Worm (Caenorhabditis elegans) whole organism, mixed stage, embryonic: ENCODE measurements around the gene osta-3.
A peak's percentile ranks its signal among the peaks of the same experiment; 100 is the strongest.

ENCODE experiments used
- M03D4.4 ChIP-seq: sonication (generic microtip); optimal IDR thresholded peaks from 2 replicates; lab custom pipeline; 2017; ENCODE audit warnings: mild to moderate bottlenecking, missing genetic modification characterization, missing compliant biosample characterization
- bed-3 ChIP-seq: fragments of 200-800 bp; sonication (Bioruptor generic); optimal IDR thresholded peaks from 3 replicates; lab custom pipeline; 2018; ENCODE audit warnings: mild to moderate bottlenecking, missing genetic modification characterization, moderate library complexity, missing compliant biosample characterization
- blmp-1 ChIP-seq: fragments of 150-350 bp; optimal IDR thresholded peaks from 2 replicates; lab custom pipeline; 2014; ENCODE audit warnings: missing biosample characterization, missing genetic modification characterization
- ceh-39 ChIP-seq: fragments of 150-350 bp; optimal IDR thresholded peaks from 2 replicates; lab custom pipeline; 2014; ENCODE audit warnings: missing biosample characterization, missing genetic modification characterization
- ceh-43 ChIP-seq: fragments of 200-800 bp; sonication (Bioruptor generic); optimal IDR thresholded peaks from 2 replicates; lab custom pipeline; 2018; ENCODE audit warnings: mild to moderate bottlenecking, missing genetic modification characterization, moderate library complexity, missing compliant biosample characterization
- ceh-83 ChIP-seq: fragments of 200-800 bp; sonication (Bioruptor generic); optimal IDR thresholded peaks from 2 replicates; lab custom pipeline; 2018; ENCODE audit warnings: mild to moderate bottlenecking, missing genetic modification characterization, missing compliant biosample characterization
- ces-1 ChIP-seq: fragments of 150-350 bp; optimal IDR thresholded peaks from 2 replicates; lab custom pipeline; 2014; ENCODE audit warnings: missing biosample characterization, missing genetic modification reagents, missing genetic modification characterization
- cnd-1 ChIP-seq: fragments of 200-800 bp; sonication (Bioruptor generic); optimal IDR thresholded peaks from 2 replicates; lab custom pipeline; 2018; ENCODE audit warnings: mild to moderate bottlenecking, missing genetic modification characterization, missing compliant biosample characterization
- drap-1 ChIP-seq: fragments of 200-800 bp; sonication (Bioruptor generic); optimal IDR thresholded peaks from 3 replicates; lab custom pipeline; 2018; ENCODE audit warnings: mild to moderate bottlenecking, missing genetic modification characterization, missing compliant biosample characterization
- elt-1 ChIP-seq: sonication (generic microtip); optimal IDR thresholded peaks from 2 replicates; lab custom pipeline; 2017; ENCODE audit warnings: missing genetic modification characterization, mild to moderate bottlenecking, missing compliant biosample characterization, antibody characterized with exemption, moderate library complexity, borderline replicate concordance; ENCODE audit not compliant: insufficient read depth
- elt-3 ChIP-seq: fragments of 150-350 bp; optimal IDR thresholded peaks from 2 replicates; lab custom pipeline; 2014; ENCODE audit warnings: missing biosample characterization, missing genetic modification characterization
- flh-1 ChIP-seq: fragments of 200-800 bp; sonication (Bioruptor generic); optimal IDR thresholded peaks from 2 replicates; lab custom pipeline; 2018; ENCODE audit warnings: mild to moderate bottlenecking, missing genetic modification characterization, moderate library complexity, missing compliant biosample characterization
- ham-2 ChIP-seq: fragments of 200-800 bp; sonication (Bioruptor generic); optimal IDR thresholded peaks from 2 replicates; lab custom pipeline; 2018; ENCODE audit warnings: mild to moderate bottlenecking, missing genetic modification characterization, missing compliant biosample characterization
- hlh-1 ChIP-seq: fragments of 150-350 bp; optimal IDR thresholded peaks from 2 replicates; lab custom pipeline; 2014; ENCODE audit warnings: missing biosample characterization, missing genetic modification reagents, missing genetic modification characterization
- lin-13 ChIP-seq: fragments of 150-350 bp; optimal IDR thresholded peaks from 2 replicates; lab custom pipeline; 2014; ENCODE audit warnings: missing biosample characterization, missing genetic modification characterization
- lin-32 ChIP-seq: fragments of 200-800 bp; sonication (Bioruptor generic); optimal IDR thresholded peaks from 2 replicates; lab custom pipeline; 2018; ENCODE audit warnings: mild to moderate bottlenecking, missing genetic modification characterization, missing compliant biosample characterization
- lsy-2 ChIP-seq: fragments of 150-350 bp; optimal IDR thresholded peaks from 2 replicates; lab custom pipeline; 2014; ENCODE audit warnings: missing biosample characterization, missing genetic modification characterization
- mab-5 ChIP-seq: fragments of 150-350 bp; optimal IDR thresholded peaks from 2 replicates; lab custom pipeline; 2014; ENCODE audit warnings: missing biosample characterization, missing genetic modification characterization
- mep-1 ChIP-seq: fragments of 150-350 bp; optimal IDR thresholded peaks from 2 replicates; lab custom pipeline; 2017; ENCODE audit warnings: missing biosample characterization, missing genetic modification reagents, missing genetic modification characterization, inconsistent platforms
- mls-2 ChIP-seq: sonication (generic microtip); optimal IDR thresholded peaks from 2 replicates; lab custom pipeline; 2016; ENCODE audit warnings: mild to moderate bottlenecking, missing genetic modification characterization, moderate library complexity, missing compliant biosample characterization
- nhr-12 ChIP-seq: fragments of 150-350 bp; optimal IDR thresholded peaks from 2 replicates; lab custom pipeline; 2014; ENCODE audit warnings: missing biosample characterization, missing genetic modification characterization
- nhr-2 ChIP-seq: fragments of 150-350 bp; optimal IDR thresholded peaks from 2 replicates; lab custom pipeline; 2014; ENCODE audit warnings: missing biosample characterization, missing genetic modification characterization
- nhr-237 ChIP-seq: fragments of 150-350 bp; optimal IDR thresholded peaks from 2 replicates; lab custom pipeline; 2014; ENCODE audit warnings: missing biosample characterization, missing genetic modification characterization
- nhr-28 ChIP-seq: fragments of 150-350 bp; optimal IDR thresholded peaks from 2 replicates; lab custom pipeline; 2014; ENCODE audit warnings: missing biosample characterization, missing genetic modification characterization
- nhr-76 ChIP-seq: sonication (generic microtip); optimal IDR thresholded peaks from 2 replicates; lab custom pipeline; 2017; ENCODE audit warnings: missing biosample characterization, missing genetic modification characterization
- pha-4 ChIP-seq: fragments of 150-350 bp; optimal IDR thresholded peaks from 2 replicates; lab custom pipeline; 2018; ENCODE audit warnings: missing biosample characterization, missing genetic modification reagents, missing genetic modification characterization
- snpc-4 ChIP-seq: fragments of 150-350 bp; optimal IDR thresholded peaks from 2 replicates; lab custom pipeline; 2014; ENCODE audit warnings: missing biosample characterization, missing genetic modification characterization
- sptf-1 ChIP-seq: sonication (generic microtip); optimal IDR thresholded peaks from 2 replicates; lab custom pipeline; 2017; ENCODE audit warnings: mild to moderate bottlenecking, missing genetic modification characterization, moderate library complexity, missing compliant biosample characterization
- tbx-8 ChIP-seq: fragments of 200-800 bp; sonication (Bioruptor generic); optimal IDR thresholded peaks from 2 replicates; lab custom pipeline; 2018; ENCODE audit warnings: mild to moderate bottlenecking, missing genetic modification characterization, moderate library complexity, missing compliant biosample characterization
- unc-120 ChIP-seq: sonication (generic microtip); optimal IDR thresholded peaks from 2 replicates; lab custom pipeline; 2017; ENCODE audit warnings: missing genetic modification characterization, missing compliant biosample characterization; ENCODE audit not compliant: poor library complexity, severe bottlenecking
- unc-39 ChIP-seq: fragments of 150-350 bp; optimal IDR thresholded peaks from 2 replicates; lab custom pipeline; 2014; ENCODE audit warnings: missing biosample characterization, missing genetic modification characterization
- unc-62 ChIP-seq: fragments of 150-350 bp; optimal IDR thresholded peaks from 2 replicates; lab custom pipeline; 2014; ENCODE audit warnings: missing biosample characterization, missing genetic modification reagents, missing genetic modification characterization
- zip-8 ChIP-seq: fragments of 150-350 bp; optimal IDR thresholded peaks from 2 replicates; lab custom pipeline; 2014; ENCODE audit warnings: missing biosample characterization, missing genetic modification characterization
- ztf-11 ChIP-seq: fragments of 150-350 bp; optimal IDR thresholded peaks from 2 replicates; lab custom pipeline; 2014; ENCODE audit warnings: missing biosample characterization, missing genetic modification characterization

The osta-3 gene

ce11 chrII:14810609-14811008, 1.7 kb upstream of the osta-3 start:
- TF ChIP-seq ceh-43 (GFP tag; lab: Kevin White, UChicago) (no peak), ces-1 (GFP tag; lab: Kevin White, UChicago) (peak; percentile 26), zip-8 (tag; lab: Kevin White, UChicago) (no peak), pha-4 (tag; lab: Kevin White, UChicago) (peak; percentile 3)
- TF ChIP-seq, all 35 proteins: peak for 2

- TF ChIP-seq lin-13 (tag; lab: Kevin White, UChicago) = no peak
- TF ChIP-seq unc-120 (tag; lab: Kevin White, UChicago) = no peak
- TF ChIP-seq nhr-12 (tag; lab: Kevin White, UChicago) = no peak
- no peak for TF ChIP-seq bed-3 (GFP tag; lab: Kevin White, UChicago)
- no peak for TF ChIP-seq M03D4.4 (tag; lab: Kevin White, UChicago)
- TF ChIP-seq nhr-237 (tag; lab: Kevin White, UChicago) = no peak
- no peak for TF ChIP-seq drap-1
- no peak for TF ChIP-seq elt-3 (tag; lab: Kevin White, UChicago)
- TF ChIP-seq ztf-11 (tag; lab: Kevin White, UChicago) = no peak
- no peak for TF ChIP-seq mls-2 (tag; lab: Kevin White, UChicago)
- TF ChIP-seq flh-1 (GFP tag; lab: Kevin White, UChicago) = no peak
- no peak for TF ChIP-seq zip-8 (tag; lab: Kevin White, UChicago)
- no peak for TF ChIP-seq mab-5
- TF ChIP-seq lsy-2 (tag; lab: Kevin White, UChicago) = no peak
- TF ChIP-seq blmp-1 (tag; lab: Kevin White, UChicago) = no peak
- no peak for TF ChIP-seq snpc-4 (tag; lab: Kevin White, UChicago)
- TF ChIP-seq ceh-39 (tag; lab: Kevin White, UChicago) = no peak
- TF ChIP-seq cnd-1 (tag; lab: Kevin White, UChicago) = no peak
These were observed 859 bp upstream of the osta-3 start for ce11 chrII:14811472-14811871.

- TF ChIP-seq mls-2 (tag; lab: Kevin White, UChicago) (no peak), pha-4 (tag; lab: Kevin White, UChicago) (no peak), hlh-1 (tag; lab: Kevin White, UChicago) (no peak), ham-2 (no peak), cnd-1 (tag; lab: Kevin White, UChicago) (no peak), ceh-39 (tag; lab: Kevin White, UChicago) (no peak), snpc-4 (tag; lab: Kevin White, UChicago) (no peak), sptf-1 (tag; lab: Kevin White, UChicago) (no peak), ceh-83 (GFP tag; lab: Kevin White, UChicago) (no peak), zip-8 (tag; lab: Kevin White, UChicago) (no peak), nhr-76 (tag; lab: Kevin White, UChicago) (no peak), unc-62 (GFP tag; lab: Kevin White, UChicago) (no peak), bed-3 (GFP tag; lab: Kevin White, UChicago) (no peak), lsy-2 (tag; lab: Kevin White, UChicago) (no peak), elt-1 (no peak)
- TF ChIP-seq, all 35 proteins: peak for 0
These were observed 330 bp downstream of the osta-3 start for ce11 chrII:14812661-14813060.

- no peak for TF ChIP-seq elt-1
- TF ChIP-seq mls-2 (tag; lab: Kevin White, UChicago) = no peak
- no peak for TF ChIP-seq ztf-11 (tag; lab: Kevin White, UChicago)
- no peak for TF ChIP-seq flh-1 (GFP tag; lab: Kevin White, UChicago)
- TF ChIP-seq M03D4.4 (tag; lab: Kevin White, UChicago) = no peak
- TF ChIP-seq mep-1 (tag; lab: Kevin White, UChicago) = no peak
- no peak for TF ChIP-seq unc-39
- TF ChIP-seq unc-62 (GFP tag; lab: Kevin White, UChicago) = no peak
- no peak for TF ChIP-seq hlh-1 (tag; lab: Kevin White, UChicago)
These were observed 775 bp downstream of the osta-3 start for ce11 chrII:14813106-14813505.

ce11 chrII:14814894-14815568, 2.7 kb downstream of the osta-3 start, which contains the start of gene W01D2.1:
Gene W01D2.1 (plus strand): TSS chrII:14815518.
- TF ChIP-seq nhr-237 (tag; lab: Kevin White, UChicago) (peak; percentile 57), drap-1 (no peak), mep-1 (tag; lab: Kevin White, UChicago) (peak; percentile 70), unc-120 (tag; lab: Kevin White, UChicago) (no peak), nhr-12 (tag; lab: Kevin White, UChicago) (no peak), ceh-43 (GFP tag; lab: Kevin White, UChicago) (no peak), lin-32 (GFP tag; lab: Kevin White, UChicago) (no peak), sptf-1 (tag; lab: Kevin White, UChicago) (no peak), ham-2 (no peak), ceh-83 (GFP tag; lab: Kevin White, UChicago) (no peak), elt-1 (no peak), ces-1 (GFP tag; lab: Kevin White, UChicago) (peak; percentile 17), mab-5 (no peak), bed-3 (GFP tag; lab: Kevin White, UChicago) (no peak), blmp-1 (tag; lab: Kevin White, UChicago) (peak; percentile 18), flh-1 (GFP tag; lab: Kevin White, UChicago) (no peak), zip-8 (tag; lab: Kevin White, UChicago) (no peak), pha-4 (tag; lab: Kevin White, UChicago) (peak; percentile 22), snpc-4 (tag; lab: Kevin White, UChicago) (no peak), ztf-11 (tag; lab: Kevin White, UChicago) (no peak), tbx-8 (GFP tag; lab: Kevin White, UChicago) (no peak), lsy-2 (tag; lab: Kevin White, UChicago) (peak; percentile 69), unc-39 (no peak), nhr-2 (tag; lab: Kevin White, UChicago) (peak; percentile 8), hlh-1 (tag; lab: Kevin White, UChicago) (peak; percentile 22), ceh-39 (tag; lab: Kevin White, UChicago) (peak; percentile 10), nhr-28 (tag; lab: Kevin White, UChicago) (no peak)
